Fruit fly (Drosophila melanogaster) whole organism, embryonic: Measurements from ENCODE around the gene CG10019.

Source experiments
- Ada2b ChIP-seq: fragments of 200-800 bp; sonication (Bioruptor generic); IDR thresholded peaks from 2 replicates; pipeline ENCODE4 v1.3.6; 2022; ENCODE audit warnings: missing biosample characterization, missing genetic modification characterization
- Awh ChIP-seq: fragments of 200-800 bp; sonication (Bioruptor generic); IDR thresholded peaks from 2 replicates; pipeline ENCODE4, ENCODE4 v1.3.6; 2022; ENCODE audit warnings: missing biosample characterization, missing genetic modification characterization
- CG1233 ChIP-seq: fragments of 200-800 bp; sonication (Bioruptor generic); optimal IDR thresholded peaks from 4 replicates; lab custom pipeline; 2018; ENCODE audit warnings: missing biosample characterization, mild to moderate bottlenecking, missing genetic modification characterization
- CG12391 ChIP-seq: fragments of 200-800 bp; sonication (Bioruptor generic); optimal IDR thresholded peaks from 3 replicates; lab custom pipeline; 2018; ENCODE audit warnings: missing biosample characterization, mild to moderate bottlenecking, missing genetic modification characterization, moderate library complexity
- CG12659 ChIP-seq: fragments of 200-800 bp; sonication (Bioruptor generic); optimal IDR thresholded peaks from 3 replicates; lab custom pipeline; 2017; ENCODE audit warnings: mild to moderate bottlenecking, missing biosample characterization, missing genetic modification reagents, missing genetic modification characterization
- CG13424 ChIP-seq: fragments of 200-800 bp; sonication (Bioruptor generic); optimal IDR thresholded peaks from 2 replicates; lab custom pipeline; 2019; ENCODE audit warnings: missing biosample characterization, mild to moderate bottlenecking, missing genetic modification characterization, moderate library complexity
- CG15696 ChIP-seq: fragments of 200-800 bp; sonication (Bioruptor generic); optimal IDR thresholded peaks from 2 replicates; lab custom pipeline; 2019; ENCODE audit warnings: missing biosample characterization, mild to moderate bottlenecking, missing genetic modification characterization, moderate library complexity
- CG17612 ChIP-seq: fragments of 200-800 bp; sonication (Bioruptor generic); IDR thresholded peaks from 2 replicates; pipeline ENCODE4 v1.3.6; 2022; ENCODE audit warnings: missing biosample characterization, missing genetic modification characterization
- CG2120 ChIP-seq: fragments of 200-800 bp; sonication (Bioruptor generic); optimal IDR thresholded peaks from 3 replicates; lab custom pipeline; 2016; ENCODE audit warnings: missing biosample characterization, missing genetic modification characterization
- CG2199 ChIP-seq: fragments of 200-800 bp; sonication (Bioruptor generic); IDR thresholded peaks from 3 replicates; pipeline ENCODE4 v1.3.6; 2022; ENCODE audit warnings: missing biosample characterization, missing genetic modification characterization
- CG30403 ChIP-seq: fragments of 200-800 bp; sonication (Bioruptor generic); optimal IDR thresholded peaks from 3 replicates; lab custom pipeline; 2016; ENCODE audit warnings: missing biosample characterization, missing genetic modification characterization
- CG31365 ChIP-seq: fragments of 200-800 bp; sonication (Bioruptor generic); optimal IDR thresholded peaks from 2 replicates; lab custom pipeline; 2018; ENCODE audit warnings: missing biosample characterization, mild to moderate bottlenecking, missing genetic modification characterization
- CG3407 ChIP-seq: fragments of 200-800 bp; sonication (Bioruptor generic); optimal IDR thresholded peaks from 2 replicates; lab custom pipeline; 2018; ENCODE audit warnings: missing biosample characterization, mild to moderate bottlenecking, missing genetic modification characterization
- CG3995 ChIP-seq: fragments of 200-800 bp; sonication (Bioruptor generic); optimal IDR thresholded peaks from 3 replicates; lab custom pipeline; 2016; ENCODE audit warnings: missing biosample characterization, missing genetic modification characterization
- CG4707 ChIP-seq: fragments of 200-800 bp; sonication (Bioruptor generic); optimal IDR thresholded peaks from 2 replicates; lab custom pipeline; 2018; ENCODE audit warnings: missing biosample characterization, mild to moderate bottlenecking, missing genetic modification characterization, moderate library complexity
- CG6765 ChIP-seq: fragments of 200-800 bp; sonication (Bioruptor generic); optimal IDR thresholded peaks from 3 replicates; lab custom pipeline; 2017; ENCODE audit warnings: missing biosample characterization, mild to moderate bottlenecking, missing genetic modification characterization
- CG7372 ChIP-seq: fragments of 200-800 bp; sonication (Bioruptor generic); IDR thresholded peaks from 2 replicates; pipeline ENCODE4 v1.3.6; 2022; ENCODE audit warnings: missing biosample characterization, missing genetic modification characterization
- CG7745 ChIP-seq: fragments of 200-800 bp; sonication (Bioruptor generic); optimal IDR thresholded peaks from 2 replicates; lab custom pipeline; 2018; ENCODE audit warnings: missing biosample characterization, mild to moderate bottlenecking, missing genetic modification characterization, moderate library complexity
- CG8281 ChIP-seq: fragments of 200-800 bp; sonication (Bioruptor generic); optimal IDR thresholded peaks from 2 replicates; lab custom pipeline; 2018; ENCODE audit warnings: missing biosample characterization, mild to moderate bottlenecking, missing genetic modification characterization, moderate library complexity
- CG8765 ChIP-seq: fragments of 200-800 bp; sonication (Bioruptor generic); IDR thresholded peaks from 2 replicates; pipeline ENCODE4 v1.3.6; 2022; ENCODE audit warnings: missing biosample characterization, missing genetic modification characterization
- CG9215 ChIP-seq: fragments of 200-800 bp; sonication (Bioruptor generic); IDR thresholded peaks from 2 replicates; pipeline ENCODE4 v1.3.6; 2022; ENCODE audit warnings: missing biosample characterization, missing genetic modification characterization
- CkIIα-i1 ChIP-seq: fragments of 200-800 bp; sonication (Bioruptor generic); IDR thresholded peaks from 2 replicates; pipeline ENCODE4 v1.3.6; 2022; ENCODE audit warnings: missing biosample characterization, missing genetic modification characterization
- Deaf1 ChIP-seq: fragments of 200-800 bp; optimal IDR thresholded peaks from 3 replicates; lab custom pipeline; 2019; ENCODE audit warnings: missing biosample characterization, mild to moderate bottlenecking, missing genetic modification characterization, moderate library complexity
- Dp ChIP-seq: fragments of 200-800 bp; sonication (Bioruptor generic); optimal IDR thresholded peaks from 2 replicates; lab custom pipeline; 2018; ENCODE audit warnings: missing biosample characterization, mild to moderate bottlenecking, missing genetic modification characterization, moderate library complexity
- E2f1 ChIP-seq: fragments of 200-800 bp; sonication (Bioruptor generic); IDR thresholded peaks from 2 replicates; pipeline ENCODE4 v1.3.6; 2022; ENCODE audit warnings: missing biosample characterization, missing genetic modification characterization
- Eip74EF ChIP-seq, 2 experiments: fragments of 200-800 bp in 1 of 2; fragments of >200 bp in 1 of 2; sonication (Bioruptor generic) in 1 of 2; optimal IDR thresholded peaks; 2 replicates each; lab custom pipeline; 2017 to 2019; ENCODE audit warnings: missing biosample characterization in 2 of 2, missing genetic modification characterization in 2 of 2, mild to moderate bottlenecking in 1 of 2, moderate library complexity in 1 of 2
- Fer2 ChIP-seq: fragments of 200-800 bp; sonication (Bioruptor generic); optimal IDR thresholded peaks from 2 replicates; lab custom pipeline; 2018; ENCODE audit warnings: missing biosample characterization, mild to moderate bottlenecking, missing genetic modification characterization, moderate library complexity
- Fer3 ChIP-seq: fragments of 200-800 bp; sonication (Bioruptor generic); optimal IDR thresholded peaks from 2 replicates; lab custom pipeline; 2018; ENCODE audit warnings: missing biosample characterization, mild to moderate bottlenecking, missing genetic modification characterization, moderate library complexity
- GATAe ChIP-seq: fragments of 200-800 bp; sonication (Bioruptor generic); conservative IDR thresholded peaks from 2 replicates; pipeline ENCODE4 v1.3.6; 2022; ENCODE audit warnings: missing biosample characterization, missing genetic modification characterization
- NC2α ChIP-seq: fragments of 200-800 bp; sonication (Bioruptor generic); optimal IDR thresholded peaks from 2 replicates; lab custom pipeline; 2016; ENCODE audit warnings: missing biosample characterization, missing genetic modification characterization
- Neu2 ChIP-seq: fragments of 200-800 bp; sonication (Bioruptor generic); optimal IDR thresholded peaks from 3 replicates; lab custom pipeline; 2016; ENCODE audit warnings: missing biosample characterization, missing genetic modification characterization, borderline replicate concordance
- Rfx ChIP-seq: fragments of 200-800 bp; sonication (Bioruptor generic); IDR thresholded peaks from 2 replicates; pipeline ENCODE4 v1.3.6; 2022; ENCODE audit warnings: missing biosample characterization, missing genetic modification characterization
- ac ChIP-seq: fragments of 200-800 bp; sonication (Bioruptor generic); optimal IDR thresholded peaks from 3 replicates; lab custom pipeline; 2017; ENCODE audit warnings: missing biosample characterization, mild to moderate bottlenecking, missing genetic modification characterization
- az2 ChIP-seq: fragments of 200-800 bp; sonication (Bioruptor generic); optimal IDR thresholded peaks from 3 replicates; lab custom pipeline; 2016; ENCODE audit warnings: missing biosample characterization, missing genetic modification characterization
- bigmax ChIP-seq: fragments of 200-800 bp; sonication (Bioruptor generic); optimal IDR thresholded peaks from 2 replicates; lab custom pipeline; 2018; ENCODE audit warnings: missing biosample characterization, mild to moderate bottlenecking, missing genetic modification characterization
- ci ChIP-seq: fragments of 200-800 bp; sonication (Bioruptor generic); IDR thresholded peaks from 3 replicates; pipeline ENCODE4 v1.3.6; 2022; ENCODE audit warnings: missing biosample characterization, missing genetic modification characterization
- corto ChIP-seq: fragments of 200-800 bp; sonication (Bioruptor generic); optimal IDR thresholded peaks from 2 replicates; lab custom pipeline; 2016; ENCODE audit warnings: missing biosample characterization, mild to moderate bottlenecking, missing genetic modification characterization, moderate library complexity
- gem ChIP-seq: fragments of 200-800 bp; sonication (Bioruptor generic); optimal IDR thresholded peaks from 2 replicates; lab custom pipeline; 2019; ENCODE audit warnings: missing biosample characterization, mild to moderate bottlenecking, missing genetic modification characterization, moderate library complexity
- grn ChIP-seq: fragments of 200-800 bp; sonication (Bioruptor generic); optimal IDR thresholded peaks from 3 replicates; lab custom pipeline; 2017; ENCODE audit warnings: missing biosample characterization, missing genetic modification characterization
- lola ChIP-seq, 3 experiments: fragments of >200 bp in 2 of 3; fragments of 200-800 bp in 1 of 3; sonication (Bioruptor generic) in 1 of 3; optimal IDR thresholded peaks; 2 replicates each; lab custom pipeline; 2017 to 2019; ENCODE audit warnings: missing biosample characterization in 3 of 3, missing genetic modification characterization in 3 of 3, mild to moderate bottlenecking in 1 of 3, moderate library complexity in 1 of 3
- nom ChIP-seq: fragments of 200-800 bp; sonication (Bioruptor generic); optimal IDR thresholded peaks from 2 replicates; lab custom pipeline; 2017; ENCODE audit warnings: missing biosample characterization, missing genetic modification characterization, mild to moderate bottlenecking, moderate library complexity, missing genetic modification reagents
- oc ChIP-seq: fragments of 200-800 bp; sonication (Bioruptor generic); optimal IDR thresholded peaks from 2 replicates; lab custom pipeline; 2018; ENCODE audit warnings: missing biosample characterization, mild to moderate bottlenecking, missing genetic modification characterization, moderate library complexity
- p53 ChIP-seq: fragments of 200-800 bp; sonication (Bioruptor generic); optimal IDR thresholded peaks from 2 replicates; lab custom pipeline; 2016; ENCODE audit warnings: missing biosample characterization, missing genetic modification characterization
- pan ChIP-seq, 4 experiments: fragments of >200 bp in 3 of 4; fragments of 200-800 bp in 1 of 4; sonication (Bioruptor generic) in 1 of 4; optimal IDR thresholded peaks in 3 of 4; IDR thresholded peaks in 1 of 4; 2 replicates each; pipeline versions ENCODE4 v1.3.6 to Lab custom; 2017 to 2022; ENCODE audit warnings: missing biosample characterization in 2 of 4, missing genetic modification characterization in 2 of 4, mixed read lengths in 1 of 4
- sens ChIP-seq: fragments of 200-800 bp; sonication (Bioruptor generic); peaks from one replicate; lab custom pipeline; 2016; ENCODE audit warnings: missing biosample characterization, missing genetic modification characterization
- shn ChIP-seq: fragments of 200-800 bp; sonication (Bioruptor generic); optimal IDR thresholded peaks from 3 replicates; lab custom pipeline; 2016; ENCODE audit warnings: missing biosample characterization, missing genetic modification characterization
- unc-4 ChIP-seq: fragments of 200-800 bp; sonication (Bioruptor generic); IDR thresholded peaks from 2 replicates; pipeline ENCODE4 v1.3.6; 2022; ENCODE audit warnings: missing biosample characterization, missing genetic modification characterization; ENCODE audit not compliant: partially characterized antibody

The CG10019 gene

DNA sequence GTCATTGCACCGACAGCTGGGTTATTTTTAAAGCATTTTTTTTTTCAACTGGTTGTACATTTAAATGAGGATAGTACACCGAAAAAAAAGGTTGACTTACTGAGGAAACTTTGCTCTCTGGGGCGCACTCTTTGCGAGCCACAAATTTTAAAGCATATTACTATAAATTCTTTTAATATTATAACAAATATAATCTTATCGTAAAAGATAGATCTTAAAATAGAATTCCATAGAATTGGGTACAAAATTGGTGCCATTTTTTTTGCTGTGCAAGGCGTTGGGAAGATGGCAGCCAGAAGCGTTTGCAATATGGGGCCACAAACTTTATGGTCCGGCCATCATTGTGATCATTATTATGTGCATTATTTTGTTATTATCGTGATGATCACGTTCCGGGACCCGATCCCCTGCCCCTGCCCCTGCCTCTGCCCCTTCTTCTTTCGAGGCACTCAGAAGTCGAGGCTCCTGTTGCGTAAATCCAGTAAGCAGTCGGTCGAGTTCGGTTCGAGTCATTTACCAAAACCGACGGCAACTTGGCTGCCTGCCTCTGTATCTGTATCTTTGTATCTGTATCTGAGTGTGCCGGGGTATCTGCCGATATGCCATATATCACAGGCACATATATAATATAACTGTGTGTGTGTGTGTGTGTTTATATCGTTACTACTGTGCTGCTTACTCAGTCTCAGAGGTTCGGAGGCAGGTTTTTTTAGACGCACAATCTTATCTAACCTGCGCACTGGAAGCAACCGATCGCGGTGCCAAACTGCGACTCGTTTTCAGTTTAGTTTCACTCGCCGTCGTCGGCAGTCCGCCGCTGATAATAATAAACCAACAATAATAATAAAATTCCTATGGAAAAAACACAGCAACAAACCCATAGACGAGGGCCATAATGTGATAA lies 48.1 kb downstream of the CG10019 start (continued):
- TF ChIP-seq ac (GFP tag; lab: Kevin White, UChicago): no peak
- peak; percentile 60; the same call in 1 of the 3 replicates for TF ChIP-seq CG2199 (GFP tag; lab: Robert Waterston, UW)
- peak; percentile 30 for TF ChIP-seq CG3995
- TF ChIP-seq az2 (GFP tag; lab: Kevin White, UChicago): peak; percentile 15
- TF ChIP-seq CG7372 (GFP tag; lab: Robert Waterston, UW): no peak
- no peak for TF ChIP-seq p53 (GFP tag; lab: Kevin White, UChicago)
- TF ChIP-seq GATAe: peak; percentile 83
- no peak for TF ChIP-seq Eip74EF (GFP tag; optimal IDR thresholded peaks at IDR 0.05; lab: Kevin White, UChicago)
- no peak for TF ChIP-seq CG8281
- TF ChIP-seq unc-4 (GFP tag; lab: Robert Waterston, UW): 0 out of 2 replicates have a peak, but pooled peaks have one; percentile 38
- TF ChIP-seq CkIIα-i1 (GFP tag; lab: Robert Waterston, UW): no peak
- TF ChIP-seq CG2120 (GFP tag; lab: Kevin White, UChicago): no peak
- 0 out of 2 replicates have a peak, but pooled peaks have one; percentile 52 for TF ChIP-seq Awh (GFP tag; lab: Robert Waterston, UW)
- no peak for TF ChIP-seq NC2α (GFP tag; lab: Kevin White, UChicago)
- TF ChIP-seq CG12659: no peak
- TF ChIP-seq CG9215 (GFP tag; lab: Robert Waterston, UW): no peak
- TF ChIP-seq bigmax: no peak
- TF ChIP-seq CG1233 (GFP tag; lab: Kevin White, UChicago): no peak
- TF ChIP-seq gem: peak; percentile 70
- peak; percentile 45; the same call in 1 of the 2 replicates for TF ChIP-seq Ada2b (GFP tag; lab: Robert Waterston, UW)
- no peak for TF ChIP-seq Fer2
- peak; percentile 73 for TF ChIP-seq corto (GFP tag; lab: Kevin White, UChicago)
- TF ChIP-seq grn (GFP tag; lab: Kevin White, UChicago): peak; percentile 95
- peak; percentile 6 for TF ChIP-seq CG31365 (tag; lab: Kevin White, UChicago)
- TF ChIP-seq pan (optimal IDR thresholded peaks at IDR 0.05; lab: Kevin White, UChicago): no peak
- peak in 1 of 2 experiments; percentile 4 for TF ChIP-seq pan (GFP tag; optimal IDR thresholded peaks at IDR 0.05 in 1 of 2, IDR thresholded peaks at IDR 0.05 in 1 of 2)
- TF ChIP-seq Fer3: peak; percentile 20
- TF ChIP-seq CG17612 (GFP tag; lab: Robert Waterston, UW): no peak
- TF ChIP-seq CG12391 (tag; lab: Kevin White, UChicago): peak; percentile 34
- peak; percentile 90 for TF ChIP-seq Deaf1 (tag; lab: Kevin White, UChicago)
- TF ChIP-seq CG6765 (GFP tag; lab: Kevin White, UChicago): peak; percentile 45
- peak; percentile 61 for TF ChIP-seq nom (GFP tag; lab: Kevin White, UChicago)
- TF ChIP-seq lola (GFP tag; optimal IDR thresholded peaks at IDR 0.05; lab: Kevin White, UChicago): peak in 1 of 3 experiments; percentile 2
- peak; percentile 3 for TF ChIP-seq CG30403 (GFP tag; lab: Kevin White, UChicago)
- no peak for TF ChIP-seq CG8765 (GFP tag; lab: Robert Waterston, UW)
- TF ChIP-seq Rfx: peak; percentile 31; the same call in 1 of the 2 replicates
- TF ChIP-seq E2f1 (GFP tag; lab: Robert Waterston, UW): no peak
- no peak for TF ChIP-seq CG7745
- peak; percentile 25 for TF ChIP-seq oc (tag; lab: Kevin White, UChicago)
- TF ChIP-seq CG3407 (GFP tag; lab: Kevin White, UChicago): no peak
- peak; percentile 17 for TF ChIP-seq shn (GFP tag; lab: Kevin White, UChicago)
- TF ChIP-seq Dp (GFP tag; lab: Kevin White, UChicago): no peak
- TF ChIP-seq CG15696 (tag; lab: Kevin White, UChicago): peak; percentile 6
- TF ChIP-seq ci (GFP tag; lab: Robert Waterston, UW): 0 out of 3 replicates have a peak, but pooled peaks have one; percentile 21
- TF ChIP-seq sens: peak; percentile 79
- TF ChIP-seq Neu2 (GFP tag; lab: Kevin White, UChicago): no peak
- TF ChIP-seq CG4707 (GFP tag; lab: Kevin White, UChicago): no peak
- peak; percentile 1 for TF ChIP-seq CG13424 (tag; lab: Kevin White, UChicago)
